Fruit fly (Drosophila melanogaster): ENCODE measurements around the gene TfIIEbeta.
A peak's percentile ranks its signal among the peaks of the same experiment; 100 is the strongest.

The TfIIEbeta gene

dm6 chr3L:4242428-4242827, 44.4 kb upstream of the TfIIEbeta start, which contains the start of gene pav (continued):
- no peak for TF ChIP-seq Bgb (GFP tag; IDR thresholded peaks at IDR 0.05; ENCODE audit: partially characterized antibody)
- no peak for TF ChIP-seq CG9876 (GFP tag; optimal IDR thresholded peaks at IDR 0.05)
- no peak for TF ChIP-seq CG7963 (GFP tag; IDR thresholded peaks at IDR 0.05; ENCODE audit: partially characterized antibody)
- no peak for TF ChIP-seq Ets65A (GFP tag)
- no peak; the same call in 2 of the 3 replicates for TF ChIP-seq otp (GFP tag; IDR thresholded peaks at IDR 0.05)
- TF ChIP-seq CG16815 (GFP tag; optimal IDR thresholded peaks at IDR 0.05) = no peak
- TF ChIP-seq toy (GFP tag; IDR thresholded peaks at IDR 0.05) = no peak
- TF ChIP-seq Poxn (GFP tag; IDR thresholded peaks at IDR 0.05) = no peak
- TF ChIP-seq dati (GFP tag; IDR thresholded peaks at IDR 0.05) = no peak
- no peak for TF ChIP-seq CG33213 (GFP tag; optimal IDR thresholded peaks at IDR 0.05)
- TF ChIP-seq CG16779 (GFP tag; IDR thresholded peaks at IDR 0.05) = no peak
- no peak for TF ChIP-seq gcm (GFP tag; optimal IDR thresholded peaks at IDR 0.05)
- no peak for TF ChIP-seq her (GFP tag; optimal IDR thresholded peaks at IDR 0.05)
- TF ChIP-seq yki (optimal IDR thresholded peaks at IDR 0.05) = no peak
- no peak for TF ChIP-seq CG6175 (GFP tag; IDR thresholded peaks at IDR 0.05)
- 0 out of 2 replicates have a peak, but pooled peaks have one; percentile 18 for TF ChIP-seq CG1024 (GFP tag; IDR thresholded peaks at IDR 0.05)
- no peak for TF ChIP-seq nom (GFP tag; optimal IDR thresholded peaks at IDR 0.05)
- no peak for TF ChIP-seq gcm2 (GFP tag; optimal IDR thresholded peaks at IDR 0.05)
- no peak for TF ChIP-seq jing (GFP tag; optimal IDR thresholded peaks at IDR 0.05)
- TF ChIP-seq Hsf (GFP tag; optimal IDR thresholded peaks at IDR 0.05) = no peak
- no peak for TF ChIP-seq en (GFP tag; optimal IDR thresholded peaks at IDR 0.05)
- no peak for TF ChIP-seq aop (GFP tag; IDR thresholded peaks at IDR 0.05)
- TF ChIP-seq Lim3 (GFP tag; IDR thresholded peaks at IDR 0.05) = no peak
- no peak for TF ChIP-seq NfI (GFP tag; optimal IDR thresholded peaks at IDR 0.05)
- TF ChIP-seq CG9797 (GFP tag; optimal IDR thresholded peaks at IDR 0.05) = peak; percentile 79
- TF ChIP-seq CG30020 (tag; optimal IDR thresholded peaks at IDR 0.05) = no peak
- TF ChIP-seq peb (GFP tag; IDR thresholded peaks at IDR 0.05) = no peak
- no peak for TF ChIP-seq abd-A (tag; optimal IDR thresholded peaks at IDR 0.05)
- TF ChIP-seq Optix (GFP tag; IDR thresholded peaks at IDR 0.05) = no peak
- TF ChIP-seq ewg (GFP tag; optimal IDR thresholded peaks at IDR 0.05) = no peak
- TF ChIP-seq Dp (GFP tag; optimal IDR thresholded peaks at IDR 0.05) = peak; percentile 92
- TF ChIP-seq disco-r (GFP tag; optimal IDR thresholded peaks at IDR 0.05) = no peak
- TF ChIP-seq bowl (GFP tag; IDR thresholded peaks at IDR 0.05) = no peak
- TF ChIP-seq ind (GFP tag; optimal IDR thresholded peaks at IDR 0.05) = peak; percentile 31
- TF ChIP-seq nerfin-2 (GFP tag; IDR thresholded peaks at IDR 0.05; ENCODE audit: partially characterized antibody) = no peak
- TF ChIP-seq sqz (GFP tag; optimal IDR thresholded peaks at IDR 0.05) = no peak
- TF ChIP-seq Atf-2 (GFP tag; optimal IDR thresholded peaks at IDR 0.05) = no peak
- no peak for TF ChIP-seq Doc2 (GFP tag; IDR thresholded peaks at IDR 0.05)
- TF ChIP-seq HmgD (GFP tag; optimal IDR thresholded peaks at IDR 0.05) = no peak
- no peak for TF ChIP-seq klu (GFP tag; IDR thresholded peaks at IDR 0.05)
- TF ChIP-seq CG11085 (GFP tag; IDR thresholded peaks at IDR 0.05) = 0 out of 2 replicates have a peak, but pooled peaks have one; percentile 11
- TF ChIP-seq CG10431 (GFP tag; optimal IDR thresholded peaks at IDR 0.05) = no peak
- TF ChIP-seq CG18262 (tag; optimal IDR thresholded peaks at IDR 0.05) = no peak
- no peak for TF ChIP-seq Bteb2 (GFP tag; optimal IDR thresholded peaks at IDR 0.05)
- no peak for TF ChIP-seq CG3281 (GFP tag; optimal IDR thresholded peaks at IDR 0.05)
- TF ChIP-seq CG6683 (GFP tag; optimal IDR thresholded peaks at IDR 0.05) = no peak
- no peak for TF ChIP-seq Oaz (GFP tag; IDR thresholded peaks at IDR 0.05)
- TF ChIP-seq ERR (GFP tag; optimal IDR thresholded peaks at IDR 0.05) = no peak
- TF ChIP-seq CG12744 (GFP tag; optimal IDR thresholded peaks at IDR 0.05) = no peak
- no peak for TF ChIP-seq CG12942 (GFP tag; optimal IDR thresholded peaks at IDR 0.05)
- TF ChIP-seq dpn (GFP tag; optimal IDR thresholded peaks at IDR 0.05) = peak in 1 of 2 experiments; percentile 55
- peak; percentile 6 for TF ChIP-seq CG12299 (tag; optimal IDR thresholded peaks at IDR 0.05)
- TF ChIP-seq hkb (optimal IDR thresholded peaks at IDR 0.05) = no peak
- TF ChIP-seq hkb (GFP tag; IDR thresholded peaks at IDR 0.05) = peak; percentile 65
